Worm (Caenorhabditis elegans) whole organism, midembryonic: ENCODE measurements around the gene his-70.

ENCODE experiments used
- T22C8.4 ChIP-seq: fragments of 200-800 bp; sonication (Bioruptor generic); IDR thresholded peaks from 2 replicates; pipeline ENCODE4 v1.3.6; 2022; ENCODE audit warnings: missing genetic modification characterization, missing compliant biosample characterization
- cog-1 ChIP-seq: sonication (generic microtip); optimal IDR thresholded peaks from 2 replicates; lab custom pipeline; 2016; ENCODE audit warnings: missing genetic modification characterization, missing compliant biosample characterization
- flt-1 ChIP-seq: fragments of 200-800 bp; sonication (Bioruptor generic); IDR thresholded peaks from 2 replicates; pipeline ENCODE4 v1.3.6; 2022; ENCODE audit warnings: missing genetic modification characterization, missing compliant biosample characterization
- klf-2 ChIP-seq: fragments of 200-800 bp; sonication (Bioruptor generic); conservative IDR thresholded peaks from 2 replicates; pipeline ENCODE4 v1.3.6; 2022; ENCODE audit warnings: missing genetic modification reagents, missing genetic modification characterization, missing compliant biosample characterization
- med-1 ChIP-seq: sonication (generic microtip); optimal IDR thresholded peaks from 2 replicates; lab custom pipeline; 2017; ENCODE audit warnings: missing genetic modification characterization, mild to moderate bottlenecking, missing compliant biosample characterization, antibody characterized with exemption, missing genetic modification reagents; ENCODE audit not compliant: insufficient read depth
- ref-1 ChIP-seq: fragments of 200-800 bp; sonication (Bioruptor generic); conservative IDR thresholded peaks from 2 replicates; pipeline ENCODE4 v1.3.6; 2022; ENCODE audit warnings: missing genetic modification reagents, missing genetic modification characterization, missing compliant biosample characterization
- tab-1 ChIP-seq: fragments of 200-800 bp; sonication (Bioruptor generic); IDR thresholded peaks from 2 replicates; pipeline ENCODE4 v1.3.6; 2022; ENCODE audit warnings: missing genetic modification characterization, missing compliant biosample characterization
- ztf-23 ChIP-seq: fragments of 200-800 bp; sonication (Bioruptor generic); IDR thresholded peaks from 2 replicates; pipeline ENCODE4 v1.3.6; 2022; ENCODE audit warnings: missing genetic modification reagents, missing genetic modification characterization, missing compliant biosample characterization
- ztf-29 ChIP-seq: fragments of 200-800 bp; sonication (Bioruptor generic); IDR thresholded peaks from 2 replicates; pipeline ENCODE4 v1.3.6; 2022; ENCODE audit warnings: missing genetic modification reagents, missing genetic modification characterization, missing compliant biosample characterization

- no peak for TF ChIP-seq flt-1 (GFP tag; lab: Robert Waterston, UW)
- no peak for TF ChIP-seq klf-2
- TF ChIP-seq T22C8.4 (GFP tag; lab: Robert Waterston, UW): no peak
- no peak for TF ChIP-seq ztf-23
- no peak for TF ChIP-seq ref-1
- TF ChIP-seq med-1 (GFP tag; lab: Kevin White, UChicago): no peak
- no peak for TF ChIP-seq tab-1 (GFP tag; lab: Robert Waterston, UW)
- no peak for TF ChIP-seq ztf-29 (GFP tag; lab: Robert Waterston, UW)
- TF ChIP-seq cog-1 (tag; lab: Kevin White, UChicago): no peak
Observed at ce11 chrIII:4096370-4096842, 36.5 kb upstream of the his-70 start.
